Fruit fly (Drosophila melanogaster): Measurements from ENCODE around the gene Tgs1.
A peak's percentile ranks its signal among the peaks of the same experiment; 100 is the strongest.

DNA sequence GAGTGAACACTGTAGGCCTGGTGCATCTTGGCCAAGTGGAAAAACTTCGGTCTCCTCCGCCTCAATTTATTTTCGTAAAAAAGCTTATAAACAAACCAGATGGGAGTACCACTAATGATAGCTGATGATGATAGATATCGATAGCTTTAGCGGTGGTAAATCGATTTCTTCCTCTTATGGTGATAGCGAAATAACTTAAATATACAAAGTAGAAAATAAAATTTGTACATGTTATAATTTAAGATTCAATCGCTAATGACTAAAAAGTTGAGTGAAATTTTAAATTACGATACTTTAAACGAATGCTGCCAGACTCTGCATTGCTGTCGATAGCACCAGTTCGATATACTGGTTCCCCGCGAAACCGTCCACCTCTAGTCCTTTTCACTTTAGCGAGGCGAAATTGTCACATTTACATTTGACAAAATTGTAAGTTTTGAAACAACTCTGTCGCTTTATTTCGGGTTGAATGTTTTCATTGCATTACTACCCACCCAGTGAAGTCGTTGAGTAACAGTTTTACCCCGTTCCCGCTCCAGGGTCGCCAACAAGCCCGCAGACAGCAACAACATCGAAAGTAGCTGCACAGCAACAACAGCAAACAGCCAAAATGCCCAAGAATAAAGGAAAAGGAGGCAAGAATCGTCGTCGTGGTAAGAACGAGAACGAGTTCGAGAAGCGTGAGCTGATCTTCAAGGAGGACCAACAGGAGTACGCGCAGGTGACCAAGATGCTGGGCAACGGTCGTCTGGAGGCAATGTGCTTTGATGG is 19.2 kb downstream of the Tgs1 start, which contains the start of the genes Vps39 and eIF1A:
- no peak for TF ChIP-seq fkh (GFP tag; optimal IDR thresholded peaks at IDR 0.05)
- TF ChIP-seq Sox15 (GFP tag; optimal IDR thresholded peaks at IDR 0.05): no peak
- TF ChIP-seq CG8632 (GFP tag; optimal IDR thresholded peaks at IDR 0.05): no peak
- no peak for TF ChIP-seq Blimp-1 (GFP tag; optimal IDR thresholded peaks at IDR 0.05)
- no peak for TF ChIP-seq dac (GFP tag; optimal IDR thresholded peaks at IDR 0.05)
- TF ChIP-seq Met (GFP tag; optimal IDR thresholded peaks at IDR 0.05): no peak
- TF ChIP-seq CG1621 (tag; optimal IDR thresholded peaks at IDR 0.05): no peak
- peak; percentile 36 for TF ChIP-seq lz (GFP tag; optimal IDR thresholded peaks at IDR 0.05)
- no peak for TF ChIP-seq CG6854 (GFP tag; optimal IDR thresholded peaks at IDR 0.05)
- TF ChIP-seq esn (GFP tag; optimal IDR thresholded peaks at IDR 0.05): peak; percentile 29
- no peak for TF ChIP-seq Ets96B (tag; optimal IDR thresholded peaks at IDR 0.05)
- no peak for TF ChIP-seq OdsH (GFP tag; optimal IDR thresholded peaks at IDR 0.05)
- TF ChIP-seq fd59A (GFP tag; optimal IDR thresholded peaks at IDR 0.05): no peak
- no peak for TF ChIP-seq svp (GFP tag)
